Worm (Caenorhabditis elegans) whole organism, L4 larva: ENCODE data around the gene skr-9.

Experiments used
- ceh-28 ChIP-seq: fragments of 150-350 bp; optimal IDR thresholded peaks from 2 replicates; lab custom pipeline; 2014; ENCODE audit warnings: missing biosample characterization, missing genetic modification reagents, missing genetic modification characterization
- lin-39 ChIP-seq: fragments of 150-350 bp; optimal IDR thresholded peaks from 2 replicates; lab custom pipeline; 2014; ENCODE audit warnings: missing biosample characterization, missing genetic modification reagents, missing genetic modification characterization
- pqm-1 ChIP-seq: sonication (generic microtip); optimal IDR thresholded peaks from 2 replicates; lab custom pipeline; 2017; ENCODE audit warnings: missing biosample characterization, missing genetic modification characterization

DNA sequence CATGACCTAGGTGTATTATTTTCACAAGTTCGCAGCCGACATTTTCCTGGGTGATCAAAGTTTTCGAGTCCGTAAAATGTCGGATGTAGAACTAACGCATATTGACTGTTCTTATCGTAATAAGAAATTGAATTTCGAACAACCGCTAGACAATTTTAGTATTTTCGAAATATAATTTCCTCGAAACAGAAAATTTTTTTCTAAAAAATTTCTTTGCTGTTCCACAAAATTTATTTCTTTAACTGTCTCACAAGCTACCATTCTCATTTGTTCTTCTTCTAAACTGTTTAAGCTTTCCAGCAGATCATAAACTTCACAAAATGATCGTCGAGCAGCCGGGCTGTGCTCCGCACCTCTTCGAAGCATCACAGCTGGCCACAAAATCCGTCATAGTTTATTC lies 12.8 kb downstream of the skr-9 start, which contains the start of gene C52D10.3:
- TF ChIP-seq lin-39 (tag; lab: Kevin White, UChicago) (no peak), ceh-28 (tag; lab: Kevin White, UChicago) (no peak), pqm-1 (tag; lab: Kevin White, UChicago) (no peak)
